Worm (Caenorhabditis elegans): ENCODE data around the gene Y54F10BM.22.

- TF ChIP-seq nhr-77 (tag; optimal IDR thresholded peaks at IDR 0.05) (no peak), skn-1 (tag; optimal IDR thresholded peaks at IDR 0.05) (no peak), lsy-2 (tag; optimal IDR thresholded peaks at IDR 0.05) (no peak), ZK546.5 (tag; optimal IDR thresholded peaks at IDR 0.05) (no peak), sma-9 (GFP tag; optimal IDR thresholded peaks at IDR 0.05) (no peak), sma-9 (tag; optimal IDR thresholded peaks at IDR 0.05) (no peak), lin-39 (tag; optimal IDR thresholded peaks at IDR 0.05) (no peak), snpc-4 (tag; optimal IDR thresholded peaks at IDR 0.05) (no peak), ztf-4 (tag; optimal IDR thresholded peaks at IDR 0.05) (no peak)
Measured at ce11 chrIII:2280569-2280968, at the start of gene Y54F10BM.22.
